Worm (Caenorhabditis elegans) whole organism, L3 larva: ENCODE data around the gene C13A2.5.

Source experiments
- R02D3.7 ChIP-seq: fragments of 150-350 bp; optimal IDR thresholded peaks from 2 replicates; lab custom pipeline; 2014; ENCODE audit warnings: missing biosample characterization, missing genetic modification characterization
- ZK546.5 ChIP-seq: sonication (generic microtip); optimal IDR thresholded peaks from 2 replicates; lab custom pipeline; 2017; ENCODE audit warnings: missing biosample characterization, missing genetic modification characterization
- aly-2 ChIP-seq: fragments of 150-350 bp; optimal IDR thresholded peaks from 2 replicates; lab custom pipeline; 2014; ENCODE audit warnings: missing biosample characterization, missing genetic modification characterization
- ama-1 ChIP-seq: fragments of 150-350 bp; optimal IDR thresholded peaks from 2 replicates; lab custom pipeline; 2018
- ceh-16 ChIP-seq: sonication (generic microtip); optimal IDR thresholded peaks from 2 replicates; lab custom pipeline; 2017; ENCODE audit warnings: missing biosample characterization, missing genetic modification characterization
- ceh-28 ChIP-seq: fragments of 150-350 bp; optimal IDR thresholded peaks from 2 replicates; lab custom pipeline; 2014; ENCODE audit warnings: missing biosample characterization, missing genetic modification reagents, missing genetic modification characterization
- ceh-82 ChIP-seq: fragments of 150-350 bp; optimal IDR thresholded peaks from 2 replicates; lab custom pipeline; 2014; ENCODE audit warnings: missing biosample characterization, missing genetic modification characterization
- daf-12 ChIP-seq: fragments of 150-350 bp; optimal IDR thresholded peaks from 2 replicates; lab custom pipeline; 2014; ENCODE audit warnings: missing biosample characterization, missing genetic modification reagents, missing genetic modification characterization
- egl-27 ChIP-seq: sonication (generic microtip); optimal IDR thresholded peaks from 4 replicates; lab custom pipeline; 2017; ENCODE audit warnings: missing biosample characterization, missing genetic modification reagents, missing genetic modification characterization
- egl-5 ChIP-seq: fragments of 150-350 bp; optimal IDR thresholded peaks from 2 replicates; lab custom pipeline; 2017; ENCODE audit warnings: missing biosample characterization, missing genetic modification reagents, missing genetic modification characterization, inconsistent platforms
- elt-1 ChIP-seq: fragments of 150-350 bp; optimal IDR thresholded peaks from 2 replicates; lab custom pipeline; 2014; ENCODE audit warnings: missing biosample characterization, missing genetic modification characterization
- elt-2 ChIP-seq: sonication (generic microtip); optimal IDR thresholded peaks from 2 replicates; lab custom pipeline; 2016; ENCODE audit warnings: missing genetic modification reagents, mild to moderate bottlenecking, missing genetic modification characterization, missing compliant biosample characterization
- elt-3 ChIP-seq, 3 experiments: fragments of 150-350 bp in 1 of 3; sonication (generic microtip) in 2 of 3; optimal IDR thresholded peaks; 2 replicates in 2 of 3; 4 replicates in 1 of 3; lab custom pipeline; 2014 to 2017; ENCODE audit warnings: missing biosample characterization in 3 of 3, missing genetic modification characterization in 3 of 3
- eor-1 ChIP-seq, 2 experiments: fragments of 150-350 bp; optimal IDR thresholded peaks; 2 replicates each; lab custom pipeline; 2014 to 2018; ENCODE audit warnings: missing biosample characterization in 2 of 2, missing genetic modification characterization in 2 of 2
- fkh-2 ChIP-seq: fragments of 150-350 bp; optimal IDR thresholded peaks from 2 replicates; lab custom pipeline; 2014; ENCODE audit warnings: missing biosample characterization, missing genetic modification reagents, missing genetic modification characterization
- fos-1 ChIP-seq: fragments of 150-350 bp; optimal IDR thresholded peaks from 2 replicates; lab custom pipeline; 2014; ENCODE audit warnings: missing biosample characterization, missing genetic modification characterization
- lin-15B ChIP-seq: fragments of 150-350 bp; optimal IDR thresholded peaks from 2 replicates; lab custom pipeline; 2014; ENCODE audit warnings: missing biosample characterization, missing genetic modification characterization
- lsy-12 ChIP-seq: sonication (generic microtip); optimal IDR thresholded peaks from 2 replicates; lab custom pipeline; 2016; ENCODE audit warnings: mild to moderate bottlenecking, missing genetic modification characterization, missing compliant biosample characterization
- mdl-1 ChIP-seq: fragments of 150-350 bp; optimal IDR thresholded peaks from 2 replicates; lab custom pipeline; 2014; ENCODE audit warnings: missing biosample characterization, missing genetic modification characterization
- mml-1 ChIP-seq: fragments of 150-350 bp; sonication (generic microtip); optimal IDR thresholded peaks from 3 replicates; lab custom pipeline; 2014; ENCODE audit warnings: missing biosample characterization, missing genetic modification characterization
- nfya-1 ChIP-seq: sonication (generic microtip); optimal IDR thresholded peaks from 2 replicates; lab custom pipeline; 2017; ENCODE audit warnings: missing genetic modification characterization, mild to moderate bottlenecking, missing compliant biosample characterization, antibody characterized with exemption, moderate library complexity; ENCODE audit not compliant: insufficient read depth
- nhr-12 ChIP-seq: fragments of 150-350 bp; optimal IDR thresholded peaks from 2 replicates; lab custom pipeline; 2014; ENCODE audit warnings: missing biosample characterization, missing genetic modification characterization
- nhr-23 ChIP-seq: fragments of 150-350 bp; optimal IDR thresholded peaks from 2 replicates; lab custom pipeline; 2014; ENCODE audit warnings: missing biosample characterization, missing genetic modification reagents, missing genetic modification characterization
- nhr-237 ChIP-seq: fragments of 150-350 bp; optimal IDR thresholded peaks from 2 replicates; lab custom pipeline; 2014; ENCODE audit warnings: missing biosample characterization, missing genetic modification characterization
- nhr-25 ChIP-seq: sonication (generic microtip); optimal IDR thresholded peaks from 2 replicates; lab custom pipeline; 2017; ENCODE audit warnings: missing biosample characterization, missing genetic modification characterization
- nhr-28 ChIP-seq: fragments of 150-350 bp; optimal IDR thresholded peaks from 2 replicates; lab custom pipeline; 2014; ENCODE audit warnings: missing biosample characterization, missing genetic modification characterization
- nhr-43 ChIP-seq: sonication (generic microtip); optimal IDR thresholded peaks from 2 replicates; lab custom pipeline; 2016; ENCODE audit warnings: mild to moderate bottlenecking, missing genetic modification characterization, missing compliant biosample characterization; ENCODE audit not compliant: poor library complexity, severe bottlenecking
- nhr-76 ChIP-seq: fragments of 150-350 bp; sonication (generic microtip); optimal IDR thresholded peaks from 5 replicates; lab custom pipeline; 2014; ENCODE audit warnings: missing biosample characterization, missing genetic modification characterization
- pha-4 ChIP-seq: fragments of 150-350 bp; optimal IDR thresholded peaks from 2 replicates; lab custom pipeline; 2014; ENCODE audit warnings: missing biosample characterization, missing genetic modification reagents, missing genetic modification characterization
- pqm-1 ChIP-seq: fragments of 150-350 bp; optimal IDR thresholded peaks from 2 replicates; lab custom pipeline; 2017; ENCODE audit warnings: missing biosample characterization, missing genetic modification characterization, inconsistent platforms
- sea-2 ChIP-seq: fragments of 150-350 bp; sonication (generic microtip); optimal IDR thresholded peaks from 4 replicates; lab custom pipeline; 2014; ENCODE audit warnings: missing biosample characterization, missing genetic modification reagents, missing genetic modification characterization
- skn-1 ChIP-seq: fragments of 150-350 bp; optimal IDR thresholded peaks from 2 replicates; lab custom pipeline; 2014; ENCODE audit warnings: missing biosample characterization, missing genetic modification characterization
- tbx-2 ChIP-seq: sonication (generic microtip); optimal IDR thresholded peaks from 2 replicates; lab custom pipeline; 2016; ENCODE audit warnings: mild to moderate bottlenecking, missing genetic modification characterization, missing compliant biosample characterization
- unc-39 ChIP-seq: sonication (generic microtip); optimal IDR thresholded peaks from 4 replicates; lab custom pipeline; 2017; ENCODE audit warnings: missing biosample characterization, missing genetic modification characterization
- unc-62 ChIP-seq: fragments of 150-350 bp; sonication (generic microtip); optimal IDR thresholded peaks from 4 replicates; lab custom pipeline; 2014; ENCODE audit warnings: missing biosample characterization, missing genetic modification reagents, missing genetic modification characterization
- zag-1 ChIP-seq: fragments of 150-350 bp; optimal IDR thresholded peaks from 2 replicates; lab custom pipeline; 2014; ENCODE audit warnings: missing biosample characterization, missing genetic modification characterization
- ztf-11 ChIP-seq: fragments of 150-350 bp; optimal IDR thresholded peaks from 2 replicates; lab custom pipeline; 2014; ENCODE audit warnings: missing biosample characterization, missing genetic modification characterization
- ztf-4 ChIP-seq: fragments of 150-350 bp; optimal IDR thresholded peaks from 2 replicates; lab custom pipeline; 2014; ENCODE audit warnings: missing biosample characterization, missing genetic modification characterization

C13A2.5 gene

ce11 chrV:7307089-7307488 lies 31.5 kb downstream of the C13A2.5 start, which contains the start of gene F07G11.1:
Gene F07G11.1, plus strand, starts transcription at chrV:7307389.
- TF ChIP-seq aly-2 (no peak), elt-3 (tag; optimal IDR thresholded peaks at IDR 0.05; lab: Kevin White, UChicago) (no peak), skn-1 (tag; lab: Kevin White, UChicago) (no peak), fkh-2 (no peak), nhr-12 (no peak)

- TF ChIP-seq nhr-12, result no peak
- TF ChIP-seq nhr-28 (tag; lab: Kevin White, UChicago), result no peak
Observed at ce11 chrV:7313233-7313632, 37.6 kb downstream of the C13A2.5 start, which contains the start of gene srx-6. Gene srx-6, minus strand, starts transcription at chrV:7313333.

ce11 chrV:7320909-7321308 lies 45.3 kb downstream of the C13A2.5 start, which contains the start of gene lmd-4:
Gene lmd-4, minus strand, starts transcription at chrV:7321009.
- TF ChIP-seq R02D3.7 (no peak), nhr-237 (tag; lab: Kevin White, UChicago) (no peak), ceh-16 (tag; lab: Kevin White, UChicago) (no peak), nhr-43 (no peak), pqm-1 (no peak), nhr-76 (tag; lab: Kevin White, UChicago) (no peak), ztf-11 (no peak), lin-15B (no peak), skn-1 (tag; lab: Kevin White, UChicago) (no peak)

DNA sequence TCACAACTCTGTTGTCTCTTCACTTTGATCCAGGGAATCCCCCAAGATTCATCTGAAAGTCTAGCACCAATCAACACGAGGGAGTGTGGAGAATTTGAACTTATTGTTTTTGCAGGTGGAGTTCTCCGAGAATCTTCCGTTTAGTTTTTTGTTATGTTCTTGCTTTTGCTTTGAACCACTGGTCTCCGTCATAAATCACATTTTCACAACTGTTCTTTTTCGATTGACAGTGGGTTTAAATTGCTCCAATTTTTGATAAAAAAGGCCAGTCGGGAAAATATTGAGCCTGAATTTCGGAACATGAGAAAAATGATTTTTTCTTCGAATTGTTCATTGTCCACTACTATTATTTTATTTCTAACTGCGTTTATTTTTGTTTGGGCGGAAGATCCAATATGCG lies 46.3 kb downstream of the C13A2.5 start, which contains the start of gene F10G2.10:
Gene F10G2.10, plus strand, starts transcription at position 301 of the 400 bp plus-strand sequence.
- TF ChIP-seq egl-27 (tag; lab: Kevin White, UChicago) (no peak), aly-2 (no peak), nhr-25 (no peak), R02D3.7 (no peak), ZK546.5 (tag; lab: Kevin White, UChicago) (no peak), nhr-28 (tag; lab: Kevin White, UChicago) (no peak), elt-2 (tag; lab: Kevin White, UChicago) (no peak), nhr-43 (no peak), ztf-11 (no peak), unc-39 (tag; lab: Kevin White, UChicago) (no peak), sea-2 (GFP tag; lab: Kevin White, UChicago) (no peak), ceh-82 (no peak), fos-1 (tag; lab: Kevin White, UChicago) (no peak), ztf-4 (tag; lab: Kevin White, UChicago) (no peak), ama-1 (lab: Kevin White, UChicago) (no peak), nhr-12 (no peak), pha-4 (tag; lab: Kevin White, UChicago) (no peak), tbx-2 (no peak), nhr-23 (tag; lab: Kevin White, UChicago) (no peak)
- TF ChIP-seq, all 47 proteins: peak for 0

DNA sequence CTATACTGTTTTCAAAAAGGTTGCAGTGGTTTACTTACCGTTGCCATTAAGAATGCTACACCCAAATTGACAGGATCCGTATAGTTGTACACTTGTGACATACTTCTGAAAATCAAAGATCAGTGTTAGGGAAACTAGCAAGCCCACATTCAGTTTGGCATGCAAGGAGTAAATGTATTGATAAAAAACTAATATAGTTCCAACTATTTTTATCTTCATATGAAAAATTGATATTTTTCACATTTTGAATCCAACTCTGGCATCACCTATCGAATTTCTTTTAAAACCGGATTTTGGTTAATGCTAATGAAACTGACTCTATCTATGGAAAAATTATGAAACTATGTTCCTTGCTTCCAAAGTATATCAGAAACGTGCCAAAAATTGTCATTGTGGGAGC lies 49.7 kb downstream of the C13A2.5 start, which contains the start of gene srx-92:
Gene srx-92, minus strand, starts transcription at position 101 of the 400 bp plus-strand sequence.
- TF ChIP-seq egl-5 (tag; lab: Kevin White, UChicago) (no peak), nfya-1 (tag; lab: Kevin White, UChicago) (no peak), mml-1 (no peak), egl-27 (tag; lab: Kevin White, UChicago) (no peak), unc-62 (GFP tag; lab: Kevin White, UChicago) (no peak), daf-12 (tag; lab: Kevin White, UChicago) (no peak), ceh-82 (no peak), zag-1 (tag; lab: Kevin White, UChicago) (no peak), nhr-25 (no peak), ztf-11 (no peak), R02D3.7 (no peak)

- TF ChIP-seq R02D3.7 (no peak), ztf-11 (no peak), eor-1 (tag; optimal IDR thresholded peaks at IDR 0.05; lab: Kevin White, UChicago) (no peak), nhr-28 (tag; lab: Kevin White, UChicago) (no peak), ceh-28 (tag; lab: Kevin White, UChicago) (no peak), nhr-23 (tag; lab: Kevin White, UChicago) (no peak), aly-2 (no peak), unc-62 (GFP tag; lab: Kevin White, UChicago) (no peak), lsy-12 (tag; lab: Kevin White, UChicago) (no peak), mdl-1 (tag; lab: Kevin White, UChicago) (no peak), fkh-2 (no peak), pha-4 (tag; lab: Kevin White, UChicago) (no peak), sea-2 (GFP tag; lab: Kevin White, UChicago) (no peak), elt-1 (tag; lab: Kevin White, UChicago) (no peak), mml-1 (no peak)
Observed at ce11 chrV:7326928-7327327, 51.3 kb downstream of the C13A2.5 start, which contains the start of gene F10G2.4. Gene F10G2.4, plus strand, starts transcription at chrV:7327228.
